Fruit fly (Drosophila melanogaster) whole organism, embryonic: ENCODE results near the gene CG8176.
A peak's percentile ranks its signal among the peaks of the same experiment; 100 is the strongest.

ENCODE experiments used
- B-H2 ChIP-seq: fragments of 200-800 bp; sonication (Bioruptor generic); optimal IDR thresholded peaks from 2 replicates; lab custom pipeline; 2018; ENCODE audit warnings: missing biosample characterization, mild to moderate bottlenecking, missing genetic modification characterization
- Bdp1 ChIP-seq: fragments of 200-800 bp; sonication (Bioruptor generic); optimal IDR thresholded peaks from 3 replicates; lab custom pipeline; 2016; ENCODE audit warnings: missing biosample characterization, missing genetic modification characterization
- CG10565 ChIP-seq: fragments of 200-800 bp; sonication (Bioruptor generic); optimal IDR thresholded peaks from 3 replicates; lab custom pipeline; 2016; ENCODE audit warnings: missing biosample characterization, mild to moderate bottlenecking, missing genetic modification characterization
- CG11093 ChIP-seq: fragments of 200-800 bp; sonication (Bioruptor generic); IDR thresholded peaks from 3 replicates; pipeline ENCODE4 v1.3.6; 2022; ENCODE audit warnings: missing biosample characterization, missing genetic modification characterization
- CG11247 ChIP-seq: fragments of 200-800 bp; sonication (Bioruptor generic); IDR thresholded peaks from 2 replicates; pipeline ENCODE4 v1.3.6; 2022; ENCODE audit warnings: missing biosample characterization, missing genetic modification characterization
- CG11695 ChIP-seq: fragments of 200-800 bp; sonication (Bioruptor generic); IDR thresholded peaks from 3 replicates; pipeline ENCODE4 v1.3.6; 2022; ENCODE audit warnings: missing biosample characterization, missing genetic modification characterization
- CG12299 ChIP-seq: fragments of 200-800 bp; sonication (Bioruptor generic); optimal IDR thresholded peaks from 2 replicates; lab custom pipeline; 2018; ENCODE audit warnings: missing biosample characterization, mild to moderate bottlenecking, missing genetic modification characterization
- CG12942 ChIP-seq: fragments of 200-800 bp; sonication (Bioruptor generic); optimal IDR thresholded peaks from 3 replicates; lab custom pipeline; 2016; ENCODE audit warnings: missing biosample characterization, missing genetic modification characterization
- CG16813 ChIP-seq: fragments of 200-800 bp; sonication (Bioruptor generic); IDR thresholded peaks from 3 replicates; pipeline ENCODE4 v1.3.6; 2022; ENCODE audit warnings: missing biosample characterization, missing genetic modification characterization; ENCODE audit not compliant: partially characterized antibody
- CG16863 ChIP-seq: fragments of 200-800 bp; sonication (Bioruptor generic); optimal IDR thresholded peaks from 3 replicates; lab custom pipeline; 2016; ENCODE audit warnings: missing biosample characterization, missing genetic modification characterization
- CG17612 ChIP-seq: fragments of 200-800 bp; sonication (Bioruptor generic); IDR thresholded peaks from 2 replicates; pipeline ENCODE4 v1.3.6; 2022; ENCODE audit warnings: missing biosample characterization, missing genetic modification characterization
- CG17829 ChIP-seq: fragments of 200-800 bp; optimal IDR thresholded peaks from 2 replicates; lab custom pipeline; 2019; ENCODE audit warnings: missing biosample characterization, mild to moderate bottlenecking, missing genetic modification characterization, moderate library complexity
- CG18476 ChIP-seq: fragments of 200-800 bp; sonication (Bioruptor generic); optimal IDR thresholded peaks from 2 replicates; lab custom pipeline; 2016; ENCODE audit warnings: missing biosample characterization, mild to moderate bottlenecking, missing genetic modification characterization
- CG2116 ChIP-seq: fragments of 200-800 bp; sonication (Bioruptor generic); optimal IDR thresholded peaks from 3 replicates; lab custom pipeline; 2018; ENCODE audit warnings: missing biosample characterization, mild to moderate bottlenecking, missing genetic modification characterization
- CG2202 ChIP-seq: fragments of 200-800 bp; sonication (Bioruptor generic); optimal IDR thresholded peaks from 2 replicates; lab custom pipeline; 2018; ENCODE audit warnings: missing biosample characterization, mild to moderate bottlenecking, missing genetic modification characterization
- CG30431 ChIP-seq: fragments of 200-800 bp; sonication (Bioruptor generic); optimal IDR thresholded peaks from 2 replicates; lab custom pipeline; 2017; ENCODE audit warnings: missing biosample characterization, missing genetic modification characterization
- CG31365 ChIP-seq: fragments of 200-800 bp; sonication (Bioruptor generic); optimal IDR thresholded peaks from 2 replicates; lab custom pipeline; 2018; ENCODE audit warnings: missing biosample characterization, mild to moderate bottlenecking, missing genetic modification characterization
- CG33213 ChIP-seq: fragments of 200-800 bp; sonication (Bioruptor generic); optimal IDR thresholded peaks from 3 replicates; lab custom pipeline; 2016; ENCODE audit warnings: missing biosample characterization, missing genetic modification characterization
- CG3838 ChIP-seq: fragments of 200-800 bp; sonication (Bioruptor generic); optimal IDR thresholded peaks from 3 replicates; lab custom pipeline; 2016; ENCODE audit warnings: missing biosample characterization, missing genetic modification characterization
- CG3847 ChIP-seq: fragments of 200-800 bp; sonication (Bioruptor generic); IDR thresholded peaks from 2 replicates; pipeline ENCODE4 v1.3.6; 2022; ENCODE audit warnings: missing biosample characterization, missing genetic modification characterization
- CG6683 ChIP-seq: fragments of 200-800 bp; sonication (Bioruptor generic); optimal IDR thresholded peaks from 2 replicates; lab custom pipeline; 2017; ENCODE audit warnings: missing biosample characterization, mild to moderate bottlenecking, missing genetic modification characterization, missing genetic modification reagents
- CG7357 ChIP-seq: fragments of 200-800 bp; sonication (Bioruptor generic); IDR thresholded peaks from 3 replicates; pipeline ENCODE4 v1.3.6; 2022; ENCODE audit warnings: missing biosample characterization, missing genetic modification characterization
- CG7786 ChIP-seq: fragments of 200-800 bp; sonication (Bioruptor generic); optimal IDR thresholded peaks from 2 replicates; lab custom pipeline; 2016; ENCODE audit warnings: missing biosample characterization, missing genetic modification characterization
- CG9932 ChIP-seq: fragments of 200-800 bp; sonication (Bioruptor generic); IDR thresholded peaks from 2 replicates; pipeline ENCODE4 v1.3.6; 2022; ENCODE audit warnings: missing biosample characterization, missing genetic modification characterization
- Chrac-16 ChIP-seq: fragments of 200-800 bp; sonication (Bioruptor generic); optimal IDR thresholded peaks from 3 replicates; lab custom pipeline; 2016; ENCODE audit warnings: missing biosample characterization, missing genetic modification characterization
- CoRest ChIP-seq: fragments of 200-800 bp; sonication (Bioruptor generic); optimal IDR thresholded peaks from 3 replicates; lab custom pipeline; 2018; ENCODE audit warnings: missing biosample characterization, mild to moderate bottlenecking, missing genetic modification characterization, moderate library complexity
- Dbx ChIP-seq: fragments of 200-800 bp; sonication (Bioruptor generic); IDR thresholded peaks from 3 replicates; pipeline ENCODE4 v1.3.6; 2022; ENCODE audit warnings: missing biosample characterization, missing genetic modification characterization
- Doc3 ChIP-seq: fragments of 200-800 bp; sonication (Bioruptor generic); IDR thresholded peaks from 3 replicates; pipeline ENCODE4 v1.3.6; 2022; ENCODE audit warnings: missing biosample characterization, missing genetic modification characterization; ENCODE audit not compliant: partially characterized antibody
- E2f2 ChIP-seq: fragments of 200-800 bp; sonication (Bioruptor generic); IDR thresholded peaks from 2 replicates; pipeline ENCODE4 v1.3.6; 2022; ENCODE audit warnings: missing biosample characterization, missing genetic modification characterization
- Lim3 ChIP-seq: fragments of 200-800 bp; sonication (Bioruptor generic); IDR thresholded peaks from 2 replicates; pipeline ENCODE4 v1.3.6; 2022; ENCODE audit warnings: missing biosample characterization, missing genetic modification characterization
- Med ChIP-seq: fragments of 200-800 bp; sonication (Bioruptor generic); peaks from one replicate; lab custom pipeline; 2016; ENCODE audit warnings: missing biosample characterization, missing genetic modification characterization, mild to moderate bottlenecking, inconsistent platforms, moderate library complexity
- Mes4 ChIP-seq: fragments of 200-800 bp; sonication (Bioruptor generic); optimal IDR thresholded peaks from 2 replicates; lab custom pipeline; 2016; ENCODE audit warnings: missing biosample characterization, missing genetic modification characterization
- Rfx ChIP-seq: fragments of 200-800 bp; sonication (Bioruptor generic); IDR thresholded peaks from 2 replicates; pipeline ENCODE4 v1.3.6; 2022; ENCODE audit warnings: missing biosample characterization, missing genetic modification characterization
- Sox102F ChIP-seq: fragments of 200-800 bp; sonication (Bioruptor generic); optimal IDR thresholded peaks from 2 replicates; lab custom pipeline; 2018; ENCODE audit warnings: missing biosample characterization, mild to moderate bottlenecking, missing genetic modification characterization, moderate library complexity
- Spps ChIP-seq: fragments of 200-800 bp; sonication (Bioruptor generic); optimal IDR thresholded peaks from 2 replicates; lab custom pipeline; 2018; ENCODE audit warnings: missing biosample characterization, mild to moderate bottlenecking, missing genetic modification characterization
- crol ChIP-seq: fragments of 200-800 bp; sonication (Bioruptor generic); IDR thresholded peaks from 2 replicates; pipeline ENCODE4 v1.3.6; 2022; ENCODE audit warnings: missing biosample characterization, missing genetic modification characterization
- danr ChIP-seq: fragments of 200-800 bp; sonication (Bioruptor generic); IDR thresholded peaks from 2 replicates; pipeline ENCODE4 v1.3.6; 2022; ENCODE audit warnings: missing biosample characterization, missing genetic modification characterization
- dmrt11E ChIP-seq: fragments of 200-800 bp; sonication (Bioruptor generic); optimal IDR thresholded peaks from 3 replicates; lab custom pipeline; 2018; ENCODE audit warnings: missing biosample characterization, mild to moderate bottlenecking, missing genetic modification characterization, moderate library complexity
- fd102C ChIP-seq: fragments of 200-800 bp; sonication (Bioruptor generic); optimal IDR thresholded peaks from 2 replicates; lab custom pipeline; 2018; ENCODE audit warnings: missing biosample characterization, mild to moderate bottlenecking, missing genetic modification characterization, moderate library complexity
- fru ChIP-seq: fragments of >200 bp; optimal IDR thresholded peaks from 2 replicates; lab custom pipeline; 2017
- hb ChIP-seq: fragments of 200-800 bp; sonication (Bioruptor generic); IDR thresholded peaks from 3 replicates; pipeline ENCODE4 v1.3.6; 2022; ENCODE audit warnings: missing biosample characterization, missing genetic modification characterization; ENCODE audit not compliant: partially characterized antibody
- inv ChIP-seq: fragments of 200-800 bp; sonication (Bioruptor generic); IDR thresholded peaks from 2 replicates; pipeline ENCODE4 v1.3.6; 2022; ENCODE audit warnings: missing biosample characterization, missing genetic modification characterization; ENCODE audit not compliant: partially characterized antibody
- jigr1 ChIP-seq: fragments of 200-800 bp; sonication (Bioruptor generic); IDR thresholded peaks from 3 replicates; pipeline ENCODE4 v1.3.6; 2022; ENCODE audit warnings: missing biosample characterization, missing genetic modification characterization
- maf-S ChIP-seq: fragments of 200-800 bp; sonication (Bioruptor generic); optimal IDR thresholded peaks from 2 replicates; lab custom pipeline; 2016; ENCODE audit warnings: missing biosample characterization, missing genetic modification characterization
- run ChIP-seq: fragments of 200-800 bp; sonication (Bioruptor generic); optimal IDR thresholded peaks from 3 replicates; lab custom pipeline; 2018; ENCODE audit warnings: missing biosample characterization, mild to moderate bottlenecking, missing genetic modification characterization
- stwl ChIP-seq: fragments of 200-800 bp; sonication (Bioruptor generic); optimal IDR thresholded peaks from 3 replicates; lab custom pipeline; 2018; ENCODE audit warnings: missing biosample characterization, mild to moderate bottlenecking, missing genetic modification characterization, moderate library complexity
- sug ChIP-seq: fragments of 200-800 bp; optimal IDR thresholded peaks from 2 replicates; lab custom pipeline; 2019; ENCODE audit warnings: missing biosample characterization, mild to moderate bottlenecking, missing genetic modification characterization, moderate library complexity
- toy ChIP-seq: fragments of 200-800 bp; sonication (Bioruptor generic); IDR thresholded peaks from 2 replicates; pipeline ENCODE4 v1.3.6; 2022; ENCODE audit warnings: missing biosample characterization, missing genetic modification characterization
- tx ChIP-seq: fragments of 200-800 bp; sonication (Bioruptor generic); optimal IDR thresholded peaks from 2 replicates; lab custom pipeline; 2016; ENCODE audit warnings: missing biosample characterization, missing genetic modification characterization
- wdn ChIP-seq: fragments of 200-800 bp; sonication (Bioruptor generic); IDR thresholded peaks from 2 replicates; pipeline ENCODE4 v1.3.6; 2022; ENCODE audit warnings: missing biosample characterization, missing genetic modification characterization
- zf30C ChIP-seq: fragments of 200-800 bp; sonication (Bioruptor generic); optimal IDR thresholded peaks from 3 replicates; lab custom pipeline; 2018; ENCODE audit warnings: missing biosample characterization, mild to moderate bottlenecking, missing genetic modification characterization
- zfh2 ChIP-seq: fragments of 200-800 bp; sonication (Bioruptor generic); optimal IDR thresholded peaks from 2 replicates; lab custom pipeline; 2016; ENCODE audit warnings: missing biosample characterization, missing genetic modification characterization

The CG8176 gene

DNA sequence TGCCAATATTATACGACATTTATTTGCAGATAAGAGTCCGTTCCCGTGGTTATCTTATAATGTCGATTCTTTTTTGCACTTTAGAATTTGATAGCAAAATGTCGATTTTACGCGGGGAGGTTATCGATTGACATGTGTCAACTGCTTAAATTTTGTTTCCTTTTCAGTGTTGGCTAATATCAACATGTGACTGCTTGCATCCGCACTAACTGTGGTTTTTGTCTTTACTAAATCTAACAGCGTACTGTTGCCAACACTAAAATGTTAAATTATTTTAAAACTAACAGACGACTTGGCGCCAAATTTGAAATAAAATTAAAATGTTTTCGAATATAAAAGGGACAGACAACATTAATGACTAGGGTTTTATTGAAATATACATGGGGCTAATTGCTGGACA is 19.1 kb upstream of the CG8176 start (continued):
- peak; percentile 80 for TF ChIP-seq stwl (tag; lab: Kevin White, UChicago)
- no peak for TF ChIP-seq CG7357 (GFP tag; lab: Robert Waterston, UW)
- TF ChIP-seq Spps: no peak
- TF ChIP-seq toy (GFP tag; lab: Robert Waterston, UW): no peak
- no peak for TF ChIP-seq fd102C (GFP tag; lab: Kevin White, UChicago)
- peak; percentile 100 for TF ChIP-seq E2f2 (GFP tag; lab: Robert Waterston, UW)
- no peak for TF ChIP-seq Lim3 (GFP tag; lab: Robert Waterston, UW)
- TF ChIP-seq CG10565 (GFP tag; lab: Kevin White, UChicago): no peak
- no peak for TF ChIP-seq fru
- TF ChIP-seq CG3838 (GFP tag; lab: Kevin White, UChicago): peak; percentile 33
- TF ChIP-seq CG11247 (GFP tag; lab: Robert Waterston, UW): peak; percentile 73
- TF ChIP-seq hb (GFP tag; lab: Robert Waterston, UW): no peak
- TF ChIP-seq CG7786: peak; percentile 82
- peak; percentile 42 for TF ChIP-seq CG16863 (GFP tag; lab: Kevin White, UChicago)
- TF ChIP-seq danr: 0 out of 2 replicates have a peak, but pooled peaks have one; percentile 30
- TF ChIP-seq CG11695 (GFP tag; lab: Robert Waterston, UW): no peak
- no peak for TF ChIP-seq CG2202 (tag; lab: Kevin White, UChicago)
- TF ChIP-seq B-H2: peak; percentile 95
- peak; percentile 55 for TF ChIP-seq Bdp1 (GFP tag; lab: Kevin White, UChicago)
- peak; percentile 81 for TF ChIP-seq CG2116
- peak; percentile 92 for TF ChIP-seq CG9932
- TF ChIP-seq wdn (GFP tag; lab: Robert Waterston, UW): peak; percentile 46; the same call in 1 of the 2 replicates
- peak; percentile 91 for TF ChIP-seq zfh2 (GFP tag; lab: Kevin White, UChicago)
- TF ChIP-seq CG33213 (GFP tag; lab: Kevin White, UChicago): peak; percentile 90
- peak; percentile 79 for TF ChIP-seq CoRest (tag; lab: Kevin White, UChicago)
- TF ChIP-seq CG12942 (GFP tag; lab: Kevin White, UChicago): peak; percentile 74
- peak; percentile 9 for TF ChIP-seq run
- no peak for TF ChIP-seq jigr1
- peak; percentile 99 for TF ChIP-seq Med
- peak; percentile 91 for TF ChIP-seq Rfx (GFP tag; lab: Robert Waterston, UW)
- no peak for TF ChIP-seq CG6683 (GFP tag; lab: Kevin White, UChicago)
- TF ChIP-seq maf-S (GFP tag; lab: Kevin White, UChicago): peak; percentile 81
- TF ChIP-seq CG17612 (GFP tag; lab: Robert Waterston, UW): peak; percentile 34; the same call in 1 of the 2 replicates
- TF ChIP-seq CG31365 (tag; lab: Kevin White, UChicago): peak; percentile 98
- TF ChIP-seq Doc3 (GFP tag; lab: Robert Waterston, UW): no peak
- peak; percentile 51 for TF ChIP-seq Sox102F (GFP tag; lab: Kevin White, UChicago)
- no peak for TF ChIP-seq CG18476 (GFP tag; lab: Kevin White, UChicago)
- no peak for TF ChIP-seq CG11093 (GFP tag; lab: Robert Waterston, UW)
- peak; percentile 17 for TF ChIP-seq CG12299
- TF ChIP-seq inv (GFP tag; lab: Robert Waterston, UW): peak; percentile 35; the same call in 1 of the 2 replicates
- peak; percentile 46 for TF ChIP-seq Mes4 (GFP tag; lab: Kevin White, UChicago)
- peak; percentile 46 for TF ChIP-seq dmrt11E (tag; lab: Kevin White, UChicago)
- peak; percentile 87 for TF ChIP-seq sug (tag; lab: Kevin White, UChicago)
- TF ChIP-seq CG3847 (GFP tag; lab: Robert Waterston, UW): peak; percentile 90
- TF ChIP-seq zf30C (GFP tag; lab: Kevin White, UChicago): no peak
- peak; percentile 62 for TF ChIP-seq CG16813
- TF ChIP-seq Chrac-16 (GFP tag; lab: Kevin White, UChicago): peak; percentile 54
- TF ChIP-seq CG17829 (tag; lab: Kevin White, UChicago): peak; percentile 80
- no peak for TF ChIP-seq crol (GFP tag; lab: Robert Waterston, UW)
- TF ChIP-seq Dbx (GFP tag; lab: Robert Waterston, UW): peak; percentile 67; the same call in 2 of the 3 replicates
- TF ChIP-seq CG30431: no peak
- peak; percentile 78 for TF ChIP-seq tx (GFP tag; lab: Kevin White, UChicago)
